Worm (Caenorhabditis elegans) whole organism, L4 larva: ENCODE data around the gene lin-5.

Experiments
- D1046.2 ChIP-seq: fragments of 200-800 bp; sonication (Bioruptor generic); IDR thresholded peaks from 2 replicates; pipeline ENCODE4 v1.3.6; 2022; ENCODE audit warnings: missing genetic modification characterization, missing compliant biosample characterization
- F26F4.8 ChIP-seq: fragments of 200-800 bp; sonication (Bioruptor generic); conservative IDR thresholded peaks from 2 replicates; pipeline ENCODE4 v1.3.6; 2022; ENCODE audit warnings: missing genetic modification characterization, missing compliant biosample characterization
- F37D6.2 ChIP-seq: sonication (generic microtip); optimal IDR thresholded peaks from 2 replicates; lab custom pipeline; 2016; ENCODE audit warnings: mild to moderate bottlenecking, missing genetic modification characterization, missing compliant biosample characterization
- T20F7.1 ChIP-seq: fragments of 200-800 bp; sonication (Bioruptor generic); optimal IDR thresholded peaks from 2 replicates; lab custom pipeline; 2018; ENCODE audit warnings: mild to moderate bottlenecking, missing genetic modification characterization, missing compliant biosample characterization
- T26A8.4 ChIP-seq: fragments of 200-800 bp; sonication (Bioruptor generic); IDR thresholded peaks from 2 replicates; pipeline ENCODE4 v1.3.6; 2022; ENCODE audit warnings: missing genetic modification characterization, missing compliant biosample characterization
- Y105C5A.15 ChIP-seq: fragments of 200-800 bp; sonication (Bioruptor generic); IDR thresholded peaks from 2 replicates; pipeline ENCODE4 v1.3.6; 2022; ENCODE audit warnings: missing genetic modification characterization, missing compliant biosample characterization
- Y75B8A.6 ChIP-seq: fragments of 200-800 bp; sonication (Bioruptor generic); IDR thresholded peaks from 2 replicates; pipeline ENCODE4 v1.3.6; 2022; ENCODE audit warnings: missing genetic modification reagents, missing genetic modification characterization, missing compliant biosample characterization
- ZK337.2 ChIP-seq: fragments of 200-800 bp; sonication (Bioruptor generic); IDR thresholded peaks from 2 replicates; pipeline ENCODE4 v1.3.6; 2022; ENCODE audit warnings: missing genetic modification reagents, missing genetic modification characterization, missing compliant biosample characterization
- aha-1 ChIP-seq: fragments of 150-350 bp; peaks from one replicate; lab custom pipeline; 2014; ENCODE audit warnings: missing biosample characterization, missing genetic modification characterization
- ama-1 ChIP-seq: fragments of 150-350 bp; optimal IDR thresholded peaks from 2 replicates; lab custom pipeline; 2014; ENCODE audit warnings: inconsistent platforms, mixed read lengths
- arid-1 ChIP-seq: fragments of 200-800 bp; sonication (Bioruptor generic); conservative IDR thresholded peaks from 2 replicates; pipeline ENCODE4 v1.3.6; 2022; ENCODE audit warnings: missing genetic modification reagents, missing genetic modification characterization, missing compliant biosample characterization
- ceh-20 ChIP-seq: fragments of 200-800 bp; sonication (Bioruptor generic); IDR thresholded peaks from 2 replicates; pipeline ENCODE4 v1.3.6; 2022; ENCODE audit warnings: missing genetic modification reagents, missing genetic modification characterization, missing compliant biosample characterization
- ceh-44 ChIP-seq: fragments of 200-800 bp; sonication (Bioruptor generic); IDR thresholded peaks from 2 replicates; pipeline ENCODE4 v1.3.6; 2022; ENCODE audit warnings: missing genetic modification reagents, missing genetic modification characterization, missing compliant biosample characterization
- ceh-82 ChIP-seq: sonication (generic microtip); optimal IDR thresholded peaks from 2 replicates; lab custom pipeline; 2017; ENCODE audit warnings: missing biosample characterization, missing genetic modification characterization
- daf-16 ChIP-seq, 3 experiments: sonication (generic microtip); optimal IDR thresholded peaks; 2 replicates each; lab custom pipeline; 2016 to 2017; ENCODE audit warnings: missing genetic modification characterization in 3 of 3, missing genetic modification reagents in 3 of 3, mild to moderate bottlenecking in 2 of 3, missing compliant biosample characterization in 2 of 3, missing biosample characterization in 1 of 3, moderate library complexity in 1 of 3
- dmd-8 ChIP-seq: fragments of 200-800 bp; sonication (Bioruptor generic); IDR thresholded peaks from 2 replicates; pipeline ENCODE4 v1.3.6; 2022; ENCODE audit warnings: missing genetic modification characterization, missing compliant biosample characterization
- dpl-1 ChIP-seq: fragments of 150-350 bp; optimal IDR thresholded peaks from 2 replicates; lab custom pipeline; 2014; ENCODE audit warnings: missing biosample characterization, missing genetic modification reagents, missing genetic modification characterization
- egl-43 ChIP-seq: fragments of 200-800 bp; sonication (Bioruptor generic); IDR thresholded peaks from 2 replicates; pipeline ENCODE4 v1.3.6; 2022; ENCODE audit warnings: missing genetic modification reagents, missing genetic modification characterization, missing compliant biosample characterization
- gei-8 ChIP-seq: fragments of 200-800 bp; sonication (Bioruptor generic); optimal IDR thresholded peaks from 2 replicates; lab custom pipeline; 2018; ENCODE audit warnings: mild to moderate bottlenecking, missing genetic modification characterization, missing compliant biosample characterization
- hif-1 ChIP-seq, 2 experiments: sonication (generic microtip); optimal IDR thresholded peaks; 2 replicates each; lab custom pipeline; 2016 to 2017; ENCODE audit warnings: missing compliant biosample characterization in 2 of 2, missing genetic modification characterization in 2 of 2, missing genetic modification reagents in 2 of 2, missing genotype in 2 of 2, mild to moderate bottlenecking in 1 of 2
- hlh-11 ChIP-seq: fragments of 200-800 bp; sonication (Bioruptor generic); optimal IDR thresholded peaks from 2 replicates; lab custom pipeline; 2018; ENCODE audit warnings: mild to moderate bottlenecking, missing genetic modification characterization, missing compliant biosample characterization
- hlh-30 ChIP-seq: sonication (generic microtip); optimal IDR thresholded peaks from 2 replicates; lab custom pipeline; 2017; ENCODE audit warnings: antibody characterized with exemption, mild to moderate bottlenecking, missing genetic modification characterization, missing compliant biosample characterization; ENCODE audit not compliant: insufficient read depth
- hmg-1.1 ChIP-seq: fragments of 200-800 bp; sonication (Bioruptor generic); IDR thresholded peaks from 2 replicates; pipeline ENCODE4 v1.3.6; 2022; ENCODE audit warnings: missing genetic modification reagents, missing genetic modification characterization, missing compliant biosample characterization
- lim-7 ChIP-seq: fragments of 200-800 bp; sonication (Bioruptor generic); IDR thresholded peaks from 2 replicates; pipeline ENCODE4 v1.3.6; 2022; ENCODE audit warnings: missing genetic modification characterization, missing compliant biosample characterization
- lin-1 ChIP-seq: fragments of 200-800 bp; sonication (Bioruptor generic); IDR thresholded peaks from 2 replicates; pipeline ENCODE4 v1.3.6; 2022; ENCODE audit warnings: missing genetic modification reagents, missing genetic modification characterization, missing compliant biosample characterization
- lin-29 ChIP-seq: fragments of 200-800 bp; sonication (Bioruptor generic); IDR thresholded peaks from 2 replicates; pipeline ENCODE4 v1.3.6; 2022; ENCODE audit warnings: missing genetic modification reagents, missing genetic modification characterization, missing compliant biosample characterization
- lsy-2 ChIP-seq, 2 experiments: fragments of 150-350 bp in 1 of 2; sonication (generic microtip) in 1 of 2; optimal IDR thresholded peaks; 2 replicates each; lab custom pipeline; 2014 to 2017; ENCODE audit warnings: missing biosample characterization in 2 of 2, missing genetic modification characterization in 2 of 2
- mdt-29 ChIP-seq: fragments of 200-800 bp; sonication (Bioruptor generic); IDR thresholded peaks from 2 replicates; pipeline ENCODE4 v1.3.6; 2022; ENCODE audit warnings: missing genetic modification reagents, missing genetic modification characterization, missing compliant biosample characterization
- mep-1 ChIP-seq: fragments of 150-350 bp; sonication (generic microtip); optimal IDR thresholded peaks from 3 replicates; lab custom pipeline; 2014; ENCODE audit warnings: missing biosample characterization, missing genetic modification characterization
- mes-2 ChIP-seq: sonication (generic microtip); optimal IDR thresholded peaks from 2 replicates; lab custom pipeline; 2016; ENCODE audit warnings: missing genotype, mild to moderate bottlenecking, missing genetic modification characterization, missing compliant biosample characterization; ENCODE audit not compliant: poor library complexity, severe bottlenecking
- nhr-11 ChIP-seq: fragments of 150-350 bp; optimal IDR thresholded peaks from 2 replicates; lab custom pipeline; 2014; ENCODE audit warnings: missing biosample characterization, missing genetic modification characterization
- nhr-111 ChIP-seq: fragments of 200-800 bp; sonication (Bioruptor generic); optimal IDR thresholded peaks from 2 replicates; lab custom pipeline; 2018; ENCODE audit warnings: mild to moderate bottlenecking, missing genetic modification characterization, missing compliant biosample characterization
- nhr-237 ChIP-seq: sonication (generic microtip); optimal IDR thresholded peaks from 2 replicates; lab custom pipeline; 2017; ENCODE audit warnings: missing biosample characterization, missing genetic modification characterization
- nhr-25 ChIP-seq: sonication (generic microtip); optimal IDR thresholded peaks from 2 replicates; lab custom pipeline; 2017; ENCODE audit warnings: missing genetic modification characterization, mild to moderate bottlenecking, missing compliant biosample characterization, antibody characterized with exemption, moderate library complexity, borderline replicate concordance; ENCODE audit not compliant: insufficient read depth
- nhr-28 ChIP-seq: fragments of 150-350 bp; optimal IDR thresholded peaks from 2 replicates; lab custom pipeline; 2014; ENCODE audit warnings: missing biosample characterization, missing genetic modification characterization
- nhr-41 ChIP-seq: fragments of 200-800 bp; sonication (Bioruptor generic); IDR thresholded peaks from 2 replicates; pipeline ENCODE4 v1.3.6; 2022; ENCODE audit warnings: missing genetic modification reagents, missing genetic modification characterization, missing compliant biosample characterization
- nhr-42 ChIP-seq: fragments of 200-800 bp; sonication (Bioruptor generic); IDR thresholded peaks from 2 replicates; pipeline ENCODE4 v1.3.6; 2022; ENCODE audit warnings: missing genetic modification characterization, missing compliant biosample characterization
- nhr-48 ChIP-seq: sonication (generic microtip); optimal IDR thresholded peaks from 2 replicates; lab custom pipeline; 2016; ENCODE audit warnings: mild to moderate bottlenecking, missing genetic modification characterization, missing compliant biosample characterization
- nhr-76 ChIP-seq: fragments of 150-350 bp; optimal IDR thresholded peaks from 2 replicates; lab custom pipeline; 2014; ENCODE audit warnings: missing biosample characterization, missing genetic modification characterization
- pqm-1 ChIP-seq: sonication (generic microtip); optimal IDR thresholded peaks from 2 replicates; lab custom pipeline; 2017; ENCODE audit warnings: missing biosample characterization, missing genetic modification characterization
- rbr-2 ChIP-seq: sonication (generic microtip); optimal IDR thresholded peaks from 2 replicates; lab custom pipeline; 2016; ENCODE audit warnings: missing genotype, missing genetic modification characterization, missing compliant biosample characterization
- spr-3 ChIP-seq: fragments of 200-800 bp; sonication (Bioruptor generic); optimal IDR thresholded peaks from 2 replicates; lab custom pipeline; 2018; ENCODE audit warnings: mild to moderate bottlenecking, missing genetic modification characterization, missing compliant biosample characterization
- tag-97 ChIP-seq: fragments of 200-800 bp; sonication (Bioruptor generic); IDR thresholded peaks from 2 replicates; pipeline ENCODE4 v1.3.6; 2022; ENCODE audit warnings: missing genetic modification characterization, missing compliant biosample characterization
- unc-130 ChIP-seq: sonication (generic microtip); optimal IDR thresholded peaks from 2 replicates; lab custom pipeline; 2016; ENCODE audit warnings: missing genetic modification reagents, missing genetic modification characterization, missing compliant biosample characterization
- vab-7 ChIP-seq: fragments of 200-800 bp; sonication (Bioruptor generic); IDR thresholded peaks from 2 replicates; pipeline ENCODE4 v1.3.6; 2022; ENCODE audit warnings: missing genetic modification reagents, missing genetic modification characterization, missing compliant biosample characterization
- zfp-3 ChIP-seq: fragments of 200-800 bp; sonication (Bioruptor generic); conservative IDR thresholded peaks from 2 replicates; pipeline ENCODE4 v1.3.6; 2022; ENCODE audit warnings: missing genetic modification reagents, missing genetic modification characterization, missing compliant biosample characterization
- zip-2 ChIP-seq: fragments of 150-350 bp; optimal IDR thresholded peaks from 2 replicates; lab custom pipeline; 2014; ENCODE audit warnings: missing biosample characterization, missing genetic modification characterization

Gene lin-5

DNA sequence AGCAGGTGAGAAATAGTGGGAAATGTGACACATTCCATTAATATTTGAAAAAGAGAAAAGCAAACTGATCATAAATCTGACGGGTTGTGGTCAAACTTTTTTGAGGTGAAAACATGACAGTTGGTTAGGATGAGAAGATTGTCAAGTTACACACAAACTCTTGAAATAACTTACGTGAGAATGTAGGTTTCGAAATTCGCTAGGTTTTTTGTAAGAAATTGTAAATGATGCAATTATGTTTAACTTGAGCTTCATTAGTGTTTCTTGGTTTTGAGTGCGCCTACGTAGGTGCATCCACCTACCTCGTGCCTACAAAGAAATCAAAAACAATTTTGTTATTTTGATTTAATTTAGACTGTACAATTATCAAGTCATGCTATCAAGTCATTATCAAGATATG is 25.1 kb upstream of the lin-5 start, which contains the start of gene cex-2:
cex-2 (minus strand) TSS at position 101 of the 400 bp plus-strand sequence.
- TF ChIP-seq ama-1, result no peak
- no peak for TF ChIP-seq nhr-42
- no peak for TF ChIP-seq Y75B8A.6 (GFP tag; lab: Robert Waterston, UW)
- no peak for TF ChIP-seq T20F7.1
- no peak for TF ChIP-seq zip-2 (tag; lab: Kevin White, UChicago)
- TF ChIP-seq mdt-29 (GFP tag; lab: Robert Waterston, UW), result no peak
- no peak for TF ChIP-seq ceh-82 (tag; lab: Kevin White, UChicago)
- no peak for TF ChIP-seq lim-7 (GFP tag; lab: Robert Waterston, UW)
- TF ChIP-seq spr-3 (GFP tag; lab: Kevin White, UChicago), result no peak
- TF ChIP-seq T26A8.4 (GFP tag; lab: Robert Waterston, UW), result no peak

DNA sequence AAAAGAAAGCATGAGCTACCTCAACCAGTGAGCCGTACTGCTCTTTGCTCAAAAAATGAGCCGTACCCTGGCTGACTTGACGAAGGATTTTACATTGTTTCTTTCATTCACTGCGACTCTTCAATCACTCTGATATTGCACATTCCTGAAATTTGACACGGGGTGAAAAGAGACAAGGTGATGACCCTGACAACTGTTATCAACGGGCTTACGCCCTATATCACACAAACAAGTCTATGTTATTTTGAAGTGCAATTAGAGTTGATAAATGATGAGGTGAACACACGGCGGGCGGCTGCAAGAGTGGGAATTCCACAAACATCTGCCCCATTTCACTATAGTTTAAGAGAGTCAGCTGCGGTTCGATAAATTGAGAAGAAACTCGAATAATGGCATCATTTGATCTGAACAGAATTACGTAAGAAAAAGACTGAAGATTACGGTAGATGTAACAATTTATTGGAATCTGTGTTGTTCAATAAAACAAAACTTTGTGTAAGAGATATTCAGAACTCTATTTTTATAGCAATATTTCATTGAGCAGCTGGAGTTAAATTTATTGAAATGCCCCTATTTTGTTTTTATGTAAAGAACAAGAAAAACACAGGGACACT is 23.7 kb upstream of the lin-5 start:
- TF ChIP-seq hif-1 (tag; optimal IDR thresholded peaks at IDR 0.05; lab: Kevin White, UChicago) (peak in 1 of 2 experiments; percentile 36), pqm-1 (tag; lab: Kevin White, UChicago) (no peak), hlh-30 (tag; lab: Kevin White, UChicago) (no peak), nhr-111 (GFP tag; lab: Kevin White, UChicago) (no peak), unc-130 (GFP tag; lab: Kevin White, UChicago) (no peak), ceh-44 (no peak), ZK337.2 (no peak), F37D6.2 (no peak), D1046.2 (GFP tag; lab: Robert Waterston, UW) (no peak), vab-7 (GFP tag; lab: Robert Waterston, UW) (no peak), egl-43 (GFP tag; lab: Robert Waterston, UW) (no peak), zfp-3 (GFP tag; lab: Robert Waterston, UW) (no peak), lin-29 (GFP tag; lab: Robert Waterston, UW) (no peak), lsy-2 (tag; optimal IDR thresholded peaks at IDR 0.05; lab: Kevin White, UChicago) (peak in 1 of 2 experiments; percentile 44), nhr-76 (tag; lab: Kevin White, UChicago) (no peak), nhr-48 (tag; lab: Kevin White, UChicago) (no peak), F26F4.8 (no peak), hlh-11 (tag; lab: Kevin White, UChicago) (peak; percentile 64), hmg-1.1 (GFP tag; lab: Robert Waterston, UW) (0 out of 2 replicates have a peak, but pooled peaks have one; percentile 16), nhr-11 (tag; lab: Kevin White, UChicago) (peak; percentile 45), aha-1 (tag; lab: Kevin White, UChicago) (peak; percentile 95), ceh-20 (GFP tag; lab: Robert Waterston, UW) (0 out of 2 replicates have a peak, but pooled peaks have one; percentile 61), nhr-237 (no peak), Y105C5A.15 (GFP tag; lab: Robert Waterston, UW) (no peak), daf-16 (GFP tag; optimal IDR thresholded peaks at IDR 0.05; lab: Kevin White, UChicago) (peak in 1 of 2 experiments; percentile 96), daf-16 (tag; optimal IDR thresholded peaks at IDR 0.05; lab: Kevin White, UChicago) (no peak), lin-1 (no peak)
- TF ChIP-seq, all 104 proteins: peak for 8

DNA sequence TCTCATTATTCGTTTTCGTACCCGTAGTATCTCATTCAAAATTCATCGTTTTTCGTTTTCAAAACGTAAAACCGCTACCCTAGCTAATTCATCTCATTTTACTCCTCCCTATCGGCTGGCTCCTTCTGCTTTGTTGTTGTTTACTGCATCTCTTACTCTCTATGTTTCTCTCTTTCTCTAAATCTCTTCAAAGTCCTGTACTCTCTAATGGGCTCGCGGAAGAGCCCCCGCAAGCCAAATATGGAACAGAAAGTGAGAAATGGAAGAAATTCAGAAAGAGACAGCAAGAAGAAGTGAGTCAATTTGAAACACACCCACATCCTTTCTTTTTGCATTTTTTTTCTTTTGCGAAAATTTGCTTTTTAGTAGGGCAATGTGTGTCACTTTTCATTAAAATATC is 21.7 kb upstream of the lin-5 start:
- TF ChIP-seq mes-2 (tag; lab: Kevin White, UChicago), result no peak
- TF ChIP-seq gei-8 (GFP tag; lab: Kevin White, UChicago), result no peak
- TF ChIP-seq aha-1 (tag; lab: Kevin White, UChicago), result no peak
- no peak for TF ChIP-seq tag-97 (GFP tag; lab: Robert Waterston, UW)
- no peak for TF ChIP-seq hif-1 (tag; optimal IDR thresholded peaks at IDR 0.05; lab: Kevin White, UChicago)
- TF ChIP-seq daf-16 (GFP tag; optimal IDR thresholded peaks at IDR 0.05; lab: Kevin White, UChicago), result peak in 1 of 2 experiments; percentile 56
- no peak for TF ChIP-seq daf-16 (tag; optimal IDR thresholded peaks at IDR 0.05; lab: Kevin White, UChicago)
- TF ChIP-seq nhr-25 (tag; lab: Kevin White, UChicago), result no peak
- no peak for TF ChIP-seq dpl-1
- no peak for TF ChIP-seq lin-1
- peak; percentile 10 for TF ChIP-seq mep-1
- peak; percentile 32 for TF ChIP-seq rbr-2 (tag; lab: Kevin White, UChicago)
- no peak for TF ChIP-seq nhr-28
- TF ChIP-seq T26A8.4 (GFP tag; lab: Robert Waterston, UW), result no peak
- peak; percentile 79 for TF ChIP-seq hmg-1.1 (GFP tag; lab: Robert Waterston, UW)
- TF ChIP-seq nhr-41 (GFP tag; lab: Robert Waterston, UW), result no peak
- no peak for TF ChIP-seq ZK337.2
- TF ChIP-seq arid-1 (GFP tag; lab: Robert Waterston, UW), result no peak
- no peak for TF ChIP-seq dmd-8 (GFP tag; lab: Robert Waterston, UW)
- TF ChIP-seq nhr-237, result no peak
